Worm (Caenorhabditis elegans) whole organism, young adult: ENCODE measurements around the gene srh-288.

Experiments
- K12H6.12 ChIP-seq: fragments of 200-800 bp; sonication (Bioruptor generic); optimal IDR thresholded peaks from 2 replicates; lab custom pipeline; 2018; ENCODE audit warnings: mild to moderate bottlenecking, missing genetic modification characterization, missing compliant biosample characterization
- ama-1 ChIP-seq, 3 experiments: fragments of 150-350 bp in 1 of 3; sonication (generic microtip) in 2 of 3; optimal IDR thresholded peaks; 2 replicates each; lab custom pipeline; 2014 to 2018; ENCODE audit warnings: missing biosample characterization in 2 of 3, missing genetic modification characterization in 2 of 3, missing genetic modification reagents in 2 of 3
- egrh-3 ChIP-seq: fragments of 200-800 bp; sonication (Bioruptor generic); IDR thresholded peaks from 2 replicates; pipeline ENCODE4 v1.3.6; 2022; ENCODE audit warnings: missing genetic modification reagents, missing genetic modification characterization, missing compliant biosample characterization

DNA sequence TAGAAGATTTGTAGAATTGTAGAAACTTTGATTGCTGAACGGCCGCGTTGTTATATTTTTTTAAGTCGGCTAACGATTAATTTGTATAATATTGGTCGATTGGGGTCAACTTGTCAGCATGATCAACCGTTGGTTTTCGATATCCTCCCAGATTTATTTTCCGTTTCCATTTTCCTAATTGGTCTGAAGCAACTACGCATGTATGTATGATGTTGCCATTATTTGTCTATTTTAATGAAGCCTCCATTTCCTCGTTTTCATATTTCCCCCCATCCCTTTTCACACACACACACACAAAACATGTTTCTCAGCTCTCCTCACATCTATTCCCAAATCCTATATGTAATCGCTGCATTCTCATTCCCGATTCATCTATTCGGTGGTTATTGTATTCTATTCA lies 5.0 kb upstream of the srh-288 start, which contains the start of gene srh-287:
- TF ChIP-seq egrh-3 (GFP tag; lab: Robert Waterston, UW): no peak
- TF ChIP-seq ama-1 (optimal IDR thresholded peaks at IDR 0.05; lab: Kevin White, UChicago): no peak
- TF ChIP-seq ama-1 (GFP tag; optimal IDR thresholded peaks at IDR 0.05; lab: Kevin White, UChicago): no peak
- TF ChIP-seq K12H6.12 (tag; lab: Kevin White, UChicago): no peak
